Worm (Caenorhabditis elegans): ENCODE measurements around the gene Y42H9B.3.

Y42H9B.3 gene

DNA sequence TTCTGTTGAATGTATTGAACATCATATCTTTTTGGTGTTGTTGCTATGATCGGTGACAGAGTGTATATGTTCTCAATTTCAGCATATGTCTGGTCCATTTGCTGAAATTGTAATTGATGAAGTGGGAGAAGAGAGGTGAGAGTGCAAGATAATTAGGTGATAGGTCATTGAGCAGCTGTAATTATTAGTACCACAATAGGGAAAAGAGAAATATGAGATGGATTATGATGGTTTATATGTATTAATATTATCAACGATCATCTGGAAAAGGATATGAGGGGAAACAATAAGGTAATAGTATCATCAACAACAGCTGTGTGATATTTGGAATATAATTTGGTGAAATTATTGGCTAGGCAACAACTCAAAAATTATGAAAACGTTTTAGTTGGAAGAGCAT, at the start of gene Y42H9B.3:
Gene Y42H9B.3 (minus strand): TSS at position 101 of the 400 bp plus-strand sequence.
- TF ChIP-seq flt-1 (GFP tag; IDR thresholded peaks at IDR 0.05) (no peak), T22C8.4 (GFP tag; IDR thresholded peaks at IDR 0.05) (no peak), med-1 (GFP tag; optimal IDR thresholded peaks at IDR 0.05; ENCODE audit: insufficient read depth) (no peak), ztf-23 (GFP tag; IDR thresholded peaks at IDR 0.05) (no peak), cog-1 (tag; optimal IDR thresholded peaks at IDR 0.05) (no peak), tab-1 (GFP tag; IDR thresholded peaks at IDR 0.05) (no peak), klf-2 (GFP tag; conservative IDR thresholded peaks at IDR 0.05) (no peak), ref-1 (GFP tag; conservative IDR thresholded peaks at IDR 0.05) (no peak), ztf-29 (GFP tag; IDR thresholded peaks at IDR 0.05) (no peak)

DNA sequence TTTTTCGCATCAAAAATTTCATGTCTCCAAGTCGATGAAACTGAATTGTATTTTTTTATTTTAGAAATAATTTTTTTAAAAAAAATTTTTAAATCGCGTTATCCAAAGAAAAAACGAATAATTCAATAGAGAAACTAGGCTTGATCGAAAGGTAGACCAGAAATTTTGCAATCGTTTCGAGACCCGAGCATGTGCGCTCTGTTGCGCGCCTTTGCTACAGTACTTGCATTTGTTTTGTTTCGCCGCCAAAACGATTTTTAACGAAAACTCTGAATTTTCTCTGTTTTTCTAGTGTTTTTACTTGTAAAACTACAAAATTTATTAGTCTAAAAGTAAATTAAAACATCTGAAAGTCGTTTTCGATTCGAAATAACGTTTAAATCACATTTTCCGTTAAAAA, 49.0 kb upstream of the Y42H9B.3 start:
- no peak for TF ChIP-seq ztf-23 (GFP tag; IDR thresholded peaks at IDR 0.05)

DNA sequence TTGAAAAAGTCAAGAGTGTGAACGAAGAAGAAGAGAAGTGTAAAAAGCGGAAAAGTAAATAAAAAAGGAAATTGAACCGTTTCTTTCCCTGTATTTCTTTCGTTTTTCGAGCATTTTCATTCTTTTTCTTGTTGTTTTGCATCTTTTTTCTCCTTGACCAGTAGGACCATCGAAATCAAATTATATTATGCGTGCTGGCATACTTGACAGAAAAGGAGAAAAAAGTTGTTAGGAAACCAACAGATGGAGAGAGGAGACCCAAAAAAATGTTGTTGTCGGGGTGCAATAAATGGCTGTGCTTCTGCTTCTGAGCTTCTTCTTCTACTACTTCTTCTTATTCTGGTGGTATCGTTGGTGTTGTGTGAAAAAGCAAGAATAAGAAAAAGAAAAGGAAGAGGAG, 41.7 kb upstream of the Y42H9B.3 start:
- TF ChIP-seq cog-1 (tag; optimal IDR thresholded peaks at IDR 0.05) (no peak), ztf-23 (GFP tag; IDR thresholded peaks at IDR 0.05) (no peak), ref-1 (GFP tag; conservative IDR thresholded peaks at IDR 0.05) (no peak), T22C8.4 (GFP tag; IDR thresholded peaks at IDR 0.05) (no peak), flt-1 (GFP tag; IDR thresholded peaks at IDR 0.05) (no peak), med-1 (GFP tag; optimal IDR thresholded peaks at IDR 0.05; ENCODE audit: insufficient read depth) (no peak), ztf-29 (GFP tag; IDR thresholded peaks at IDR 0.05) (no peak), klf-2 (GFP tag; conservative IDR thresholded peaks at IDR 0.05) (no peak), tab-1 (GFP tag; IDR thresholded peaks at IDR 0.05) (no peak)

DNA sequence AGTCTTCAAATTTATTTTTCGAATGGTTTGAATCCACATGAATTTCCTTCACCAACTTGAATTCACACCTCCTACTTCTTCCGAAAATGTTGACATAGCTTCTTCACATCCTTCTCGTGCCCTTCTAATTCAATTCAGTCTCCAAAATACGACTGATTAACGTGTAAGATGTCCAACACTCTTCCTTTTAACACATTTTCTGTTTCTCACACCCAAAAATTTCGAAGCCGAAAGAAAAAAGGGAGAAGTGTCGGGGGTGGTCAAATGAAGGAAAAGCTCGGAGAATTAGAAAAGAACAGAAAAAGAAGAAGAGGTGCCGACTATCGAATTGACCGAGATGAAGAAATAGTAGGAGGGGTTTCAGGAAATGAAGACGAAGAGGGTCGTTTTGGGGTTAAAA, 40.5 kb upstream of the Y42H9B.3 start:
- TF ChIP-seq ztf-29 (GFP tag; IDR thresholded peaks at IDR 0.05) (no peak), ztf-23 (GFP tag; IDR thresholded peaks at IDR 0.05) (no peak), ref-1 (GFP tag; conservative IDR thresholded peaks at IDR 0.05) (no peak), T22C8.4 (GFP tag; IDR thresholded peaks at IDR 0.05) (no peak), klf-2 (GFP tag; conservative IDR thresholded peaks at IDR 0.05) (no peak), cog-1 (tag; optimal IDR thresholded peaks at IDR 0.05) (no peak)

DNA sequence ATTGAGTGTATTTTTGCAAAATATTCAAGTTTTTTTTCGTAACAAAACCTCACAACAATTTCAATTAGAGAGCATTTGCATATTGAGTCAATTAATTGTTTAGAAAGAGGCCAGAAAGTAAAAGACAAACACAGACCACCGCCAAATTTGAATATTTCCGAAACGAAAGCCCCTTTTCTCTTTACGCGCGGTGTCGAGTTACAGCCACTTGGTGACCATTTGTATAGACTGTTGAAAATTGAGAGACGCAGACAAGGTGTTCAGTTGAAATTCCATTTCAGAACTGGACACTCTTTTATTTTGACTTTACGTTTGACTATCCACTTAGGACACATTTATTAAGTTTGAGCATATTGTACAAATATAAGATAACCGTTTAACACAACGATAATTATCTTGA, 35.9 kb upstream of the Y42H9B.3 start:
- TF ChIP-seq flt-1 (GFP tag; IDR thresholded peaks at IDR 0.05) = no peak
- no peak for TF ChIP-seq T22C8.4 (GFP tag; IDR thresholded peaks at IDR 0.05)
- TF ChIP-seq cog-1 (tag; optimal IDR thresholded peaks at IDR 0.05) = no peak
- TF ChIP-seq tab-1 (GFP tag; IDR thresholded peaks at IDR 0.05) = no peak
- TF ChIP-seq med-1 (GFP tag; optimal IDR thresholded peaks at IDR 0.05; ENCODE audit: insufficient read depth) = no peak
- TF ChIP-seq ref-1 (GFP tag; conservative IDR thresholded peaks at IDR 0.05) = no peak
- no peak for TF ChIP-seq ztf-29 (GFP tag; IDR thresholded peaks at IDR 0.05)
- no peak for TF ChIP-seq klf-2 (GFP tag; conservative IDR thresholded peaks at IDR 0.05)
- TF ChIP-seq ztf-23 (GFP tag; IDR thresholded peaks at IDR 0.05) = no peak

DNA sequence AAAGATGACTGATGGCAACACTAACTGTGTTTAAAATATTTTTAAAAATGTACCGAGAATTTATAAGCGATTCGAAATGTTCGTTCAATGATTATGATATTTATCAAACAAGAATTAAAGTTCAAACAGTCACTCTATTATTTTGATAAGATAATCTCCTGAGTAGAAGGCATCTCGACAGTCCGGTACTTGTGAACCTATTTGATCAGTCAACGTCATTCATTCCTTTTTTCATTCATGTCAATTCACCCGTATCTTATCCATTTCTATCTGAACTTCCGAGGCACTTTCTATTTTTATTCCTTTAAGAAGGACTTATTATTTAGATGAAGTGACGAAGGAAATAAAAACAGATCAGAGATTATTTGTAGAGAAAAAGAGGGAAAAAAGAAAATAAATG, 32.3 kb upstream of the Y42H9B.3 start, which contains the start of gene nhr-258:
Gene nhr-258 (plus strand): TSS at position 365 of the 400 bp plus-strand sequence.
- no peak for TF ChIP-seq T22C8.4 (GFP tag; IDR thresholded peaks at IDR 0.05)

DNA sequence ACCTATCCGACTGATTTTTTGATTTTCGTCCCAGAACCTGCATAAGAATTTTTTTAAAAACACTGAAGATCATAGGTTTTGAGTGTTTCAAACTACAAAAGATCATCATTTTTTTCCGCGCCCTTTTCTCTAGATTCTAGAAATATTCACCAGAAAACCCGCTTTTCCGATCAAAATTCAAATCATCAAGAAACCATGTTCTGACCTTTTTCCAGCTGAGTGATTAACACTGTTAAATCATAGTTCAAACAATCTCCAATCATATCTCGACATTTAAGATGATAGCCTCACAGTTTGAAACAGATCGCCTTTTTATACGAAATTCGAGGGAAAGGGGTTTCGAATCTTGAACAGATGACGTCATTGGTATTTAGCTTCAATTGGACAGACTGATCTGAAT, 31.5 kb upstream of the Y42H9B.3 start:
- TF ChIP-seq cog-1 (tag; optimal IDR thresholded peaks at IDR 0.05) (no peak), flt-1 (GFP tag; IDR thresholded peaks at IDR 0.05) (no peak), ztf-29 (GFP tag; IDR thresholded peaks at IDR 0.05) (no peak), klf-2 (GFP tag; conservative IDR thresholded peaks at IDR 0.05) (no peak), tab-1 (GFP tag; IDR thresholded peaks at IDR 0.05) (no peak), ztf-23 (GFP tag; IDR thresholded peaks at IDR 0.05) (no peak), T22C8.4 (GFP tag; IDR thresholded peaks at IDR 0.05) (no peak), med-1 (GFP tag; optimal IDR thresholded peaks at IDR 0.05; ENCODE audit: insufficient read depth) (no peak), ref-1 (GFP tag; conservative IDR thresholded peaks at IDR 0.05) (no peak)

DNA sequence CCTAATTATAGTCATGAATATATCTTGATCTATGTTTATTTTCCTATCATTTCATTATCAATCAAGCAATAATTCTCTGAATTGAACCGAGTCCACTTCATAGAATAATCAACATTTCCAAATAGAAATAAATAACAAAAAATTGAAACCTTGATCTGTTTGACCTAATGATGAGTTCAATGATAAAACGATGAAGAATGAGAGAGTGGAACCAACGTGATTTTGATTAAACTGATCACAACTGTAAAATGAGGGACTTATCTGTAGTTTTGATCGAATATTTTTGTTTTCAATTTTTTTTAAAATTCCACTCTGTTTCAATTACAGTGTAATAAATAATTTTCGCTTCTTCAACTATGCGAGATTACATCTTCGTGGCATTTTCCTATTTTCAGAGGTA, 30.7 kb upstream of the Y42H9B.3 start:
- TF ChIP-seq flt-1 (GFP tag; IDR thresholded peaks at IDR 0.05) (no peak), med-1 (GFP tag; optimal IDR thresholded peaks at IDR 0.05; ENCODE audit: insufficient read depth) (no peak), cog-1 (tag; optimal IDR thresholded peaks at IDR 0.05) (no peak), ref-1 (GFP tag; conservative IDR thresholded peaks at IDR 0.05) (no peak), T22C8.4 (GFP tag; IDR thresholded peaks at IDR 0.05) (no peak), ztf-23 (GFP tag; IDR thresholded peaks at IDR 0.05) (no peak), tab-1 (GFP tag; IDR thresholded peaks at IDR 0.05) (no peak), klf-2 (GFP tag; conservative IDR thresholded peaks at IDR 0.05) (no peak), ztf-29 (GFP tag; IDR thresholded peaks at IDR 0.05) (no peak)

DNA sequence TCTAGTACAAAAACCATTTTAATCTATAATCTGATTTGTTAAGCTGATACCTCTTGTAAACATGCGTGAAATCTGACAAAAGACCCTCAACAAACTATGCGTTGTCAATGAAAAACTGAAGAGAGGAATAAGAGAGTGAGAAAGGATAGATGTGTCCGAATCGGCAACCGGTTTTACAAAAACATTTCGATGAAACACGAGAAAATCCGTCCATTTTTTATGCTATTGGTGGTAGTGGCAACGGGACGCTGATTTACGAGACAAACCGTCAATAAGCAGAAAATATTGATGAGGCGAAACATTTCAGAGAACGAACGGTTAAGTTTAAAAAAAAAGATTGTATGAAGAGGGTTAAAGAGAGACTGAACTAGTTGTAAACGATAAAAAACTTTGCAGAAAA, 29.8 kb upstream of the Y42H9B.3 start:
- TF ChIP-seq flt-1 (GFP tag; IDR thresholded peaks at IDR 0.05) = no peak
- no peak for TF ChIP-seq med-1 (GFP tag; optimal IDR thresholded peaks at IDR 0.05; ENCODE audit: insufficient read depth)
- TF ChIP-seq cog-1 (tag; optimal IDR thresholded peaks at IDR 0.05) = no peak
- no peak for TF ChIP-seq tab-1 (GFP tag; IDR thresholded peaks at IDR 0.05)
- TF ChIP-seq ztf-23 (GFP tag; IDR thresholded peaks at IDR 0.05) = no peak
- TF ChIP-seq ref-1 (GFP tag; conservative IDR thresholded peaks at IDR 0.05) = no peak

DNA sequence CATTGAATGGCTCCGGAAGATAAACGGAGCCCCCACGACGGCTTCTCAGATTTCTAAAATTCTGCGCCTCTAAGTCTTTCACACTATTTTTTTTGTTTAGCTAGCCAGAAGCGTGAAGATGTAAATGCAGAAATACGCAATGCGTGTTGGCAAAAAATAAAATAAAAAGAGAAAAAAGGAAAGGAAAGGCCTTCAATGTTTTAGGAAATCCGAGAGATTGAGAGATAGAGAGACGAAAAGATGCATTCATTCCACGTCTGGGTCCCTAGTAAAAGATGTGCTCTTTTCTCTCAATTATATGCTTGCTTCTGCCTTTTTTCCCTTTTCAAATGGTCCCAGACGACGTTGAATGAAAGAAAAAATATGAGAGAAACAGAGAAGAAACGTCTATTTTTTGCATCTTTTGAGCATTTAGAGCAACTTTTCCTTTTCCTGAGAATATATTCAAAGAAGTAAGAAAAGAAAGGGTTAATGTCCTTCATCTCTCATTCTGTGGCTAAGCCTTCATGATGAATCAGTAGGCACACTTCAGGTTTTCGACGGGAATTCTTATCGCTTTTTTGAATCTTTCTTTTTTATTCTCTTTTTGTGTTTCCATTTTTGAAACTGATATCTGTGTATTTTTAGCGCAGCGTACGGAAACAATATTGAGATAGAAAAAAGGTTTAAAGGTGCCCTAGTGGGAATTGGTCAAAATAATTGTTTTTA, 28.5 kb upstream of the Y42H9B.3 start:
- TF ChIP-seq ref-1 (GFP tag; conservative IDR thresholded peaks at IDR 0.05) = no peak
- TF ChIP-seq ztf-29 (GFP tag; IDR thresholded peaks at IDR 0.05) = no peak
- no peak for TF ChIP-seq tab-1 (GFP tag; IDR thresholded peaks at IDR 0.05)
- no peak for TF ChIP-seq ztf-23 (GFP tag; IDR thresholded peaks at IDR 0.05)
- no peak for TF ChIP-seq flt-1 (GFP tag; IDR thresholded peaks at IDR 0.05)
- no peak for TF ChIP-seq T22C8.4 (GFP tag; IDR thresholded peaks at IDR 0.05)
- no peak for TF ChIP-seq klf-2 (GFP tag; conservative IDR thresholded peaks at IDR 0.05)
- no peak for TF ChIP-seq cog-1 (tag; optimal IDR thresholded peaks at IDR 0.05)
- no peak for TF ChIP-seq med-1 (GFP tag; optimal IDR thresholded peaks at IDR 0.05; ENCODE audit: insufficient read depth)
